Fruit fly (Drosophila melanogaster): Measurements from ENCODE around the gene RpS10b.

RpS10b gene

dm6 chrX:19603953-19604352, 6.1 kb downstream of the RpS10b start (continued):
- TF ChIP-seq ash1 (GFP tag; optimal IDR thresholded peaks at IDR 0.05) (no peak), ac (GFP tag; optimal IDR thresholded peaks at IDR 0.05) (no peak), CG3281 (GFP tag; optimal IDR thresholded peaks at IDR 0.05) (peak; percentile 79), Hsf (GFP tag; optimal IDR thresholded peaks at IDR 0.05) (peak; percentile 66), CG12744 (GFP tag; optimal IDR thresholded peaks at IDR 0.05) (peak; percentile 42), usp (GFP tag; optimal IDR thresholded peaks at IDR 0.05) (no peak), dysf (GFP tag; IDR thresholded peaks at IDR 0.05) (peak; percentile 86), yki (optimal IDR thresholded peaks at IDR 0.05) (no peak), CG34376 (GFP tag; optimal IDR thresholded peaks at IDR 0.05) (peak; percentile 86), ftz-f1 (GFP tag; optimal IDR thresholded peaks at IDR 0.05) (no peak), CG30403 (GFP tag; optimal IDR thresholded peaks at IDR 0.05) (peak; percentile 74), Hr3 (GFP tag; optimal IDR thresholded peaks at IDR 0.05) (peak; percentile 64), CG3995 (GFP tag; optimal IDR thresholded peaks at IDR 0.05) (peak; percentile 6), CG9817 (tag; optimal IDR thresholded peaks at IDR 0.05) (peak; percentile 74), nmo (GFP tag; optimal IDR thresholded peaks at IDR 0.05) (peak; percentile 79), knrl (GFP tag; IDR thresholded peaks at IDR 0.05; ENCODE audit: partially characterized antibody) (no peak), Awh (GFP tag; IDR thresholded peaks at IDR 0.05) (0 out of 2 replicates have a peak, but pooled peaks have one; percentile 55), Ptx1 (GFP tag; IDR thresholded peaks at IDR 0.05) (peak; percentile 82), TFAM (GFP tag; optimal IDR thresholded peaks at IDR 0.05) (no peak), gro (GFP tag; optimal IDR thresholded peaks at IDR 0.05) (peak; percentile 54), caup (GFP tag; optimal IDR thresholded peaks at IDR 0.05; ENCODE audit: severe bottlenecking) (peak; percentile 85), da (GFP tag; optimal IDR thresholded peaks at IDR 0.05) (no peak), Xbp1 (GFP tag; optimal IDR thresholded peaks at IDR 0.05) (peak; percentile 74), CG11456 (GFP tag; IDR thresholded peaks at IDR 0.05) (peak; percentile 80), CG32532 (GFP tag; IDR thresholded peaks at IDR 0.05) (peak; percentile 89), slbo (GFP tag; IDR thresholded peaks at IDR 0.05) (peak; percentile 87), eve (GFP tag; optimal IDR thresholded peaks at IDR 0.05) (no peak), CG11085 (GFP tag; IDR thresholded peaks at IDR 0.05) (peak; percentile 78), CG11695 (GFP tag; IDR thresholded peaks at IDR 0.05) (peak; percentile 65; the same call in 2 of the 3 replicates), gsb (GFP tag; IDR thresholded peaks at IDR 0.05) (peak; percentile 63), rib (GFP tag; IDR thresholded peaks at IDR 0.05) (peak; percentile 76), hbn (GFP tag; IDR thresholded peaks at IDR 0.05; ENCODE audit: partially characterized antibody) (no peak), bsh (GFP tag; optimal IDR thresholded peaks at IDR 0.05) (peak; percentile 56 to 70), lov (optimal IDR thresholded peaks at IDR 0.05) (no peak), lov (GFP tag; IDR thresholded peaks at IDR 0.05) (no peak), CG18262 (tag; optimal IDR thresholded peaks at IDR 0.05) (peak; percentile 65), Mes4 (GFP tag; optimal IDR thresholded peaks at IDR 0.05) (no peak), sens (GFP tag) (peak; percentile 92), CG12155 (GFP tag; optimal IDR thresholded peaks at IDR 0.05) (peak; percentile 80), CG2116 (GFP tag; optimal IDR thresholded peaks at IDR 0.05) (peak; percentile 2), Myb (GFP tag; optimal IDR thresholded peaks at IDR 0.05) (peak; percentile 19), Meics (GFP tag; optimal IDR thresholded peaks at IDR 0.05) (peak; percentile 79), CG10979 (tag; optimal IDR thresholded peaks at IDR 0.05) (peak; percentile 65), Gug (GFP tag; IDR thresholded peaks at IDR 0.05) (peak; percentile 70; the same call in 3 of the 4 replicates), Trl (optimal IDR thresholded peaks at IDR 0.05) (no peak), Trl (GFP tag; optimal IDR thresholded peaks at IDR 0.05) (peak; percentile 54), CG4707 (GFP tag; optimal IDR thresholded peaks at IDR 0.05) (peak; percentile 13), insv (GFP tag; optimal IDR thresholded peaks at IDR 0.05) (no peak), pum (GFP tag; optimal IDR thresholded peaks at IDR 0.05) (peak; percentile 49), stwl (tag; optimal IDR thresholded peaks at IDR 0.05) (no peak), Eip74EF (GFP tag; optimal IDR thresholded peaks at IDR 0.05) (peak in 1 of 2 experiments; percentile 55), CrebB (tag; optimal IDR thresholded peaks at IDR 0.05) (peak; percentile 52)

All from whole organism, embryonic.